Worm (Caenorhabditis elegans): Measurements from ENCODE around the gene F55C12.19.
A peak's percentile ranks its signal among the peaks of the same experiment; 100 is the strongest.

The F55C12.19 gene

DNA sequence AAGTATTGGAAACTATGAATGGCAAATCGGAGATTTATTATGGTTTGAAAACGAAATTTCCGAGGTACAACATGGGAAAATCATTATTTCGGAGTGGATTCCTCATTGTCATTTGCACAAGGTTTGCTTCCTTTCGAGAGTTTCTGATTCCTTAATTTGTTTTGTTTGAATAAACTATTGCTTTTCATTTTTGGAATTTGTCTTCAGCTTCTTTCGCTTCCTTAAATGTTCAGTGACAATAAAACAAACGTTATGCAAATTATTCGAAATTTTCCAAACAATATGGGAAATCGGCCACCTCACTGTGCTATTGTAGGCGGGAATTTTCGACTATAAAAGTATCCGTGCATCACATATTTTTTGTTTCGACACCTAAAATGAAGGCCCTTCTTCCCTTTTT, 24.1 kb upstream of the F55C12.19 start, which contains the start of gene nep-25:
nep-25 (plus strand) TSS at position 375 of the 400 bp plus-strand sequence.
- TF ChIP-seq tlp-1 (tag; optimal IDR thresholded peaks at IDR 0.05) (no peak), sup-37 (GFP tag; optimal IDR thresholded peaks at IDR 0.05) (no peak), tbx-2 (tag; optimal IDR thresholded peaks at IDR 0.05) (no peak), C04F5.9 (tag; optimal IDR thresholded peaks at IDR 0.05) (no peak), nhr-71 (tag; optimal IDR thresholded peaks at IDR 0.05) (no peak), fkh-10 (GFP tag; optimal IDR thresholded peaks at IDR 0.05) (no peak), nhr-20 (tag; optimal IDR thresholded peaks at IDR 0.05) (no peak), nhr-237 (tag; optimal IDR thresholded peaks at IDR 0.05) (no peak)

DNA sequence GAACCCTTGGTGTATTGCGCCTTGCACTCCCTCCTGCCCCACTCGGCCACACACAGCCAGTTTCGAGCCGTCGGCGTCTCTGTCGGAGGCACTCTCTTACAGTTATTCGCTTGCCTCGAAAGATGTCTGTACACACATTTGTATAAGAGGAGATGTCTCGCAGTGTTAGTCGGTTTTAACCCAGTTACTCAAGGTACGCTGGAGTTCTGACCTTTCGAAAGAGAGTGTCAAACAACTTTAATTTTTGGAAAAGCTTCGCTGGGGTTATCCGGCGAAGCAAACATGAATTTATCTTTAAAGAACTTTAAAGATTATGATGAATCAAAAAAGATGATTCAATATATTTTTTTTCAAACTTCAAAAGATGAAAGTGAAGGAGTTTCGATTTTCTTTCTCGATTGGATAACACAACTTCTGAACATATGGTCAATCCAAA, 21.2 kb upstream of the F55C12.19 start:
- TF ChIP-seq elt-3 (tag; optimal IDR thresholded peaks at IDR 0.05) (peak in 5 of 6 experiments; percentile 91 to 99 (median 95)), Y116A8C.19 (tag; optimal IDR thresholded peaks at IDR 0.05; ENCODE audit: borderline replicate concordance) (peak; percentile 48), aha-1 (tag; optimal IDR thresholded peaks at IDR 0.05) (peak; percentile 89), mep-1 (tag; optimal IDR thresholded peaks at IDR 0.05) (peak; percentile 99), nhr-90 (tag; optimal IDR thresholded peaks at IDR 0.05; ENCODE audit: poor library complexity) (peak; percentile 100), nhr-237 (tag; optimal IDR thresholded peaks at IDR 0.05) (peak; percentile 98), hlh-4 (tag; optimal IDR thresholded peaks at IDR 0.05) (peak; percentile 79), ets-5 (GFP tag; IDR thresholded peaks at IDR 0.05) (peak; percentile 84; the same call in 1 of the 2 replicates), F16B12.6 (tag; optimal IDR thresholded peaks at IDR 0.05) (peak; percentile 75), jun-1 (tag; optimal IDR thresholded peaks at IDR 0.05) (peak; percentile 98), pqm-1 (tag; optimal IDR thresholded peaks at IDR 0.05) (peak; percentile 76), lin-14 (GFP tag; optimal IDR thresholded peaks at IDR 0.05) (peak; percentile 99), irx-1 (tag; optimal IDR thresholded peaks at IDR 0.05) (peak; percentile 100), nhr-20 (tag; optimal IDR thresholded peaks at IDR 0.05) (peak; percentile 100), egl-27 (tag; optimal IDR thresholded peaks at IDR 0.05) (peak; percentile 86 to 97), sptf-1 (tag; optimal IDR thresholded peaks at IDR 0.05) (no peak), nhr-77 (tag; optimal IDR thresholded peaks at IDR 0.05) (peak; percentile 99), nhr-47 (tag; optimal IDR thresholded peaks at IDR 0.05) (peak; percentile 100), nhr-11 (tag; optimal IDR thresholded peaks at IDR 0.05) (peak; percentile 98), swsn-7 (tag; optimal IDR thresholded peaks at IDR 0.05) (peak; percentile 100), nhr-19 (GFP tag; conservative IDR thresholded peaks at IDR 0.05) (peak; percentile 99), pax-3 (tag; optimal IDR thresholded peaks at IDR 0.05) (peak; percentile 99), elt-2 (tag; optimal IDR thresholded peaks at IDR 0.05) (peak; percentile 100), ceh-82 (tag; optimal IDR thresholded peaks at IDR 0.05) (peak; percentile 95 to 98 (median 98)), unc-98 (GFP tag; IDR thresholded peaks at IDR 0.05) (peak; percentile 94), unc-62 (GFP tag; optimal IDR thresholded peaks at IDR 0.05) (no peak), tlp-1 (tag; optimal IDR thresholded peaks at IDR 0.05) (peak; percentile 73), ama-1 (optimal IDR thresholded peaks at IDR 0.05) (peak; percentile 100), unc-130 (tag; optimal IDR thresholded peaks at IDR 0.05) (peak; percentile 98), unc-86 (tag; optimal IDR thresholded peaks at IDR 0.05) (peak; percentile 99), hlh-17 (GFP tag; optimal IDR thresholded peaks at IDR 0.05; ENCODE audit: borderline replicate concordance) (peak; percentile 49), alr-1 (tag; optimal IDR thresholded peaks at IDR 0.05; ENCODE audit: borderline replicate concordance) (no peak), mab-9 (GFP tag; IDR thresholded peaks at IDR 0.05) (peak; percentile 99), xbp-1 (tag; optimal IDR thresholded peaks at IDR 0.05) (peak; percentile 99), snu-23 (GFP tag; optimal IDR thresholded peaks at IDR 0.05) (peak; percentile 100), lin-13 (GFP tag; optimal IDR thresholded peaks at IDR 0.05) (peak; percentile 97), ceh-88 (GFP tag; IDR thresholded peaks at IDR 0.05) (peak; percentile 99), zag-1 (tag; optimal IDR thresholded peaks at IDR 0.05) (peak; percentile 99), nhr-28 (tag; optimal IDR thresholded peaks at IDR 0.05) (peak; percentile 77), ces-1 (GFP tag; optimal IDR thresholded peaks at IDR 0.05) (peak; percentile 98), nhr-76 (tag; optimal IDR thresholded peaks at IDR 0.05) (peak; percentile 80), lin-35 (GFP tag; optimal IDR thresholded peaks at IDR 0.05) (peak; percentile 89 to 95), C04F5.9 (tag; optimal IDR thresholded peaks at IDR 0.05) (peak; percentile 98), lsy-2 (tag; optimal IDR thresholded peaks at IDR 0.05) (peak; percentile 96 to 97), nhr-71 (tag; optimal IDR thresholded peaks at IDR 0.05) (peak; percentile 100), efl-1 (optimal IDR thresholded peaks at IDR 0.05) (peak; percentile 92), efl-1 (GFP tag; optimal IDR thresholded peaks at IDR 0.05 in 1 of 2) (peak; percentile 77 to 98)

Measured in whole organism, L1 larva.